Worm (Caenorhabditis elegans): ENCODE data around the gene nhr-242.

nhr-242 gene

ce11 chrIV:2542001-2542400, 39.4 kb downstream of the nhr-242 start, which contains the start of gene sprr-3:
TSS of gene sprr-3 (plus strand) at chrIV:2542301.
- TF ChIP-seq F55B11.4 (tag; optimal IDR thresholded peaks at IDR 0.05; ENCODE audit: borderline replicate concordance, insufficient read depth): no peak
- no peak for TF ChIP-seq Y95B8A.8 (GFP tag; IDR thresholded peaks at IDR 0.05)
- no peak for TF ChIP-seq lin-26 (GFP tag; IDR thresholded peaks at IDR 0.05)
- no peak for TF ChIP-seq nhr-120 (GFP tag; IDR thresholded peaks at IDR 0.05)
- no peak for TF ChIP-seq hlh-26 (GFP tag; conservative IDR thresholded peaks at IDR 0.05)

- TF ChIP-seq F57A8.1 (GFP tag; optimal IDR thresholded peaks at IDR 0.05) (no peak), F55B11.4 (tag; optimal IDR thresholded peaks at IDR 0.05; ENCODE audit: borderline replicate concordance, insufficient read depth) (no peak), nfyb-1 (GFP tag; IDR thresholded peaks at IDR 0.05) (no peak), rpc-1 (optimal IDR thresholded peaks at IDR 0.05) (no peak), rpc-1 (tag; optimal IDR thresholded peaks at IDR 0.05) (no peak)
Measured at ce11 chrIV:2537741-2538140, 43.6 kb downstream of the nhr-242 start.

ce11 chrIV:2530285-2530684, 51.1 kb downstream of the nhr-242 start:
- no peak for TF ChIP-seq Y67H2A.10 (GFP tag; conservative IDR thresholded peaks at IDR 0.05)
- no peak for TF ChIP-seq rpc-1 (optimal IDR thresholded peaks at IDR 0.05)
- no peak for TF ChIP-seq rpc-1 (tag; optimal IDR thresholded peaks at IDR 0.05)
- TF ChIP-seq Y53F4B.3 (GFP tag; IDR thresholded peaks at IDR 0.05): no peak
- TF ChIP-seq Y95B8A.8 (GFP tag; IDR thresholded peaks at IDR 0.05): no peak
- no peak for TF ChIP-seq egl-18 (GFP tag; IDR thresholded peaks at IDR 0.05)
- no peak for TF ChIP-seq nhr-90 (tag; optimal IDR thresholded peaks at IDR 0.05)
- TF ChIP-seq mel-28 (tag; optimal IDR thresholded peaks at IDR 0.05; ENCODE audit: borderline replicate concordance): no peak
- TF ChIP-seq F23B12.7 (tag; optimal IDR thresholded peaks at IDR 0.05; ENCODE audit: insufficient read depth): no peak
- TF ChIP-seq ceh-100 (GFP tag; IDR thresholded peaks at IDR 0.05): no peak

ce11 chrIV:2529281-2529680, 52.1 kb downstream of the nhr-242 start:
- TF ChIP-seq F39B2.1 (GFP tag; IDR thresholded peaks at IDR 0.05) (no peak), egl-44 (GFP tag; IDR thresholded peaks at IDR 0.05) (no peak), K12H6.12 (tag; optimal IDR thresholded peaks at IDR 0.05) (no peak), athp-1 (tag; optimal IDR thresholded peaks at IDR 0.05) (no peak), lsy-27 (tag; optimal IDR thresholded peaks at IDR 0.05; ENCODE audit: borderline replicate concordance, insufficient read depth) (no peak), ceh-91 (GFP tag; IDR thresholded peaks at IDR 0.05) (no peak), pbrm-1 (GFP tag; IDR thresholded peaks at IDR 0.05) (no peak)
